Fruit fly (Drosophila melanogaster) whole organism, embryonic: ENCODE data around the gene Tis11.

Experiments used
- Ada2b ChIP-seq: fragments of 200-800 bp; sonication (Bioruptor generic); IDR thresholded peaks from 2 replicates; pipeline ENCODE4 v1.3.6; 2022; ENCODE audit warnings: missing biosample characterization, missing genetic modification characterization
- Adf1 ChIP-seq: fragments of 200-800 bp; sonication (Bioruptor generic); IDR thresholded peaks from 2 replicates; pipeline ENCODE4 v1.3.6; 2022; ENCODE audit warnings: missing biosample characterization, missing genetic modification characterization
- Asciz ChIP-seq: fragments of 200-800 bp; sonication (Bioruptor generic); optimal IDR thresholded peaks from 2 replicates; lab custom pipeline; 2017; ENCODE audit warnings: missing biosample characterization, mild to moderate bottlenecking, missing genetic modification characterization, missing genetic modification reagents
- CG10147 ChIP-seq: fragments of 200-800 bp; sonication (Bioruptor generic); optimal IDR thresholded peaks from 2 replicates; lab custom pipeline; 2019; ENCODE audit warnings: missing biosample characterization, mild to moderate bottlenecking, missing genetic modification characterization, moderate library complexity
- CG10274 ChIP-seq: fragments of 200-800 bp; sonication (Bioruptor generic); optimal IDR thresholded peaks from 3 replicates; lab custom pipeline; 2017; ENCODE audit warnings: missing biosample characterization, mild to moderate bottlenecking, missing genetic modification characterization
- CG10543 ChIP-seq: fragments of 200-800 bp; sonication (Bioruptor generic); optimal IDR thresholded peaks from 3 replicates; lab custom pipeline; 2017; ENCODE audit warnings: missing biosample characterization, mild to moderate bottlenecking, missing genetic modification characterization, moderate library complexity
- CG1233 ChIP-seq: fragments of 200-800 bp; sonication (Bioruptor generic); optimal IDR thresholded peaks from 4 replicates; lab custom pipeline; 2018; ENCODE audit warnings: missing biosample characterization, mild to moderate bottlenecking, missing genetic modification characterization
- CG12659 ChIP-seq: fragments of 200-800 bp; sonication (Bioruptor generic); optimal IDR thresholded peaks from 3 replicates; lab custom pipeline; 2017; ENCODE audit warnings: mild to moderate bottlenecking, missing biosample characterization, missing genetic modification reagents, missing genetic modification characterization
- CG13624 ChIP-seq: fragments of 200-800 bp; sonication (Bioruptor generic); optimal IDR thresholded peaks from 2 replicates; lab custom pipeline; 2016; ENCODE audit warnings: missing biosample characterization, missing genetic modification characterization
- CG14014 ChIP-seq: fragments of 200-800 bp; sonication (Bioruptor generic); IDR thresholded peaks from 2 replicates; pipeline ENCODE4 v1.3.6; 2022; ENCODE audit warnings: missing biosample characterization, missing genetic modification characterization
- CG14441 ChIP-seq: fragments of 200-800 bp; sonication (Bioruptor generic); IDR thresholded peaks from 2 replicates; pipeline ENCODE4 v1.3.6; 2022; ENCODE audit warnings: missing biosample characterization, missing genetic modification characterization
- CG16815 ChIP-seq: fragments of 200-800 bp; sonication (Bioruptor generic); optimal IDR thresholded peaks from 3 replicates; lab custom pipeline; 2017; ENCODE audit warnings: missing biosample characterization, mild to moderate bottlenecking, missing genetic modification characterization
- CG18476 ChIP-seq: fragments of 200-800 bp; sonication (Bioruptor generic); optimal IDR thresholded peaks from 2 replicates; lab custom pipeline; 2016; ENCODE audit warnings: missing biosample characterization, mild to moderate bottlenecking, missing genetic modification characterization
- CG2678 ChIP-seq: fragments of 200-800 bp; sonication (Bioruptor generic); optimal IDR thresholded peaks from 3 replicates; lab custom pipeline; 2019; ENCODE audit warnings: missing biosample characterization, mild to moderate bottlenecking, missing genetic modification characterization, moderate library complexity
- CG34422 ChIP-seq: fragments of 200-800 bp; sonication (Bioruptor generic); IDR thresholded peaks from 3 replicates; pipeline ENCODE4 v1.3.6; 2022; ENCODE audit warnings: missing biosample characterization, missing genetic modification characterization
- CG3726 ChIP-seq: fragments of 200-800 bp; sonication (Bioruptor generic); IDR thresholded peaks from 3 replicates; pipeline ENCODE4, ENCODE4 v1.3.6; 2022; ENCODE audit warnings: missing biosample characterization, missing genetic modification characterization
- CG4328 ChIP-seq: fragments of 200-800 bp; sonication (Bioruptor generic); optimal IDR thresholded peaks from 3 replicates; lab custom pipeline; 2017; ENCODE audit warnings: missing biosample characterization, missing genetic modification reagents, missing genetic modification characterization
- CG4707 ChIP-seq: fragments of 200-800 bp; sonication (Bioruptor generic); optimal IDR thresholded peaks from 2 replicates; lab custom pipeline; 2018; ENCODE audit warnings: missing biosample characterization, mild to moderate bottlenecking, missing genetic modification characterization, moderate library complexity
- CG4730 ChIP-seq: fragments of 200-800 bp; sonication (Bioruptor generic); IDR thresholded peaks from 2 replicates; pipeline ENCODE4 v1.3.6; 2022; ENCODE audit warnings: missing biosample characterization, missing genetic modification characterization
- CG5180 ChIP-seq: fragments of 200-800 bp; sonication (Bioruptor generic); optimal IDR thresholded peaks from 3 replicates; lab custom pipeline; 2017; ENCODE audit warnings: missing biosample characterization, missing genetic modification characterization, mild to moderate bottlenecking, moderate library complexity, missing genetic modification reagents
- CG8290 ChIP-seq, 3 experiments: fragments of 200-800 bp; sonication (Bioruptor generic); optimal IDR thresholded peaks; 2 replicates each; lab custom pipeline; 2016 to 2019; ENCODE audit warnings: missing biosample characterization in 3 of 3, missing genetic modification characterization in 3 of 3, mild to moderate bottlenecking in 2 of 3, moderate library complexity in 1 of 3
- CG9727 ChIP-seq: fragments of 200-800 bp; sonication (Bioruptor generic); optimal IDR thresholded peaks from 3 replicates; lab custom pipeline; 2017; ENCODE audit warnings: missing biosample characterization, mild to moderate bottlenecking, missing genetic modification characterization
- CHES-1-like ChIP-seq: fragments of 200-800 bp; sonication (Bioruptor generic); optimal IDR thresholded peaks from 2 replicates; lab custom pipeline; 2016; ENCODE audit warnings: missing biosample characterization, missing genetic modification characterization
- D ChIP-seq, 2 experiments: fragments of 200-800 bp in 1 of 2; fragments of >200 bp in 1 of 2; sonication (Bioruptor generic) in 1 of 2; optimal IDR thresholded peaks; 2 replicates in 1 of 2; 3 replicates in 1 of 2; lab custom pipeline; 2017; ENCODE audit warnings: mild to moderate bottlenecking in 1 of 2, missing biosample characterization in 1 of 2, missing genetic modification characterization in 1 of 2, missing genetic modification reagents in 1 of 2
- D19A ChIP-seq: fragments of 200-800 bp; optimal IDR thresholded peaks from 3 replicates; lab custom pipeline; 2019; ENCODE audit warnings: missing biosample characterization, mild to moderate bottlenecking, missing genetic modification characterization, moderate library complexity
- Gsc ChIP-seq: fragments of 200-800 bp; sonication (Bioruptor generic); IDR thresholded peaks from 2 replicates; pipeline ENCODE4 v1.3.6; 2022; ENCODE audit warnings: missing biosample characterization, missing genetic modification characterization
- HLH3B ChIP-seq: fragments of 200-800 bp; sonication (Bioruptor generic); IDR thresholded peaks from 2 replicates; pipeline ENCODE4 v1.3.6; 2022; ENCODE audit warnings: missing biosample characterization, missing genetic modification characterization
- Kr ChIP-seq: fragments of 200-800 bp; sonication (Bioruptor generic); optimal IDR thresholded peaks from 2 replicates; lab custom pipeline; 2017; ENCODE audit warnings: missing biosample characterization, mild to moderate bottlenecking, missing genetic modification characterization
- Med ChIP-seq: fragments of 200-800 bp; sonication (Bioruptor generic); peaks from one replicate; lab custom pipeline; 2016; ENCODE audit warnings: missing biosample characterization, missing genetic modification characterization, mild to moderate bottlenecking, inconsistent platforms, moderate library complexity
- Oaz ChIP-seq: fragments of 200-800 bp; sonication (Bioruptor generic); IDR thresholded peaks from 2 replicates; pipeline ENCODE4 v1.3.6; 2022; ENCODE audit warnings: missing biosample characterization, missing genetic modification characterization
- Side ChIP-seq: fragments of 200-800 bp; sonication (Bioruptor generic); optimal IDR thresholded peaks from 2 replicates; lab custom pipeline; 2016; ENCODE audit warnings: missing biosample characterization, missing genetic modification characterization
- Ssrp ChIP-seq: fragments of 200-800 bp; sonication (Bioruptor generic); optimal IDR thresholded peaks from 2 replicates; lab custom pipeline; 2018; ENCODE audit warnings: missing biosample characterization, mild to moderate bottlenecking, missing genetic modification characterization, moderate library complexity
- Tbp ChIP-seq: fragments of >200 bp; optimal IDR thresholded peaks from 2 replicates; lab custom pipeline; 2018; ENCODE audit warnings: missing biosample characterization, missing genetic modification characterization
- amos ChIP-seq: fragments of 200-800 bp; sonication (Bioruptor generic); IDR thresholded peaks from 2 replicates; pipeline ENCODE4 v1.3.6; 2022; ENCODE audit warnings: missing biosample characterization, missing genetic modification characterization; ENCODE audit not compliant: partially characterized antibody
- ap ChIP-seq: fragments of 200-800 bp; sonication (Bioruptor generic); IDR thresholded peaks from 2 replicates; pipeline ENCODE4 v1.3.6; 2022; ENCODE audit warnings: missing biosample characterization, missing genetic modification characterization
- bigmax ChIP-seq: fragments of 200-800 bp; sonication (Bioruptor generic); optimal IDR thresholded peaks from 2 replicates; lab custom pipeline; 2018; ENCODE audit warnings: missing biosample characterization, mild to moderate bottlenecking, missing genetic modification characterization
- dmrt11E ChIP-seq: fragments of 200-800 bp; sonication (Bioruptor generic); optimal IDR thresholded peaks from 3 replicates; lab custom pipeline; 2018; ENCODE audit warnings: missing biosample characterization, mild to moderate bottlenecking, missing genetic modification characterization, moderate library complexity
- fru ChIP-seq: fragments of >200 bp; optimal IDR thresholded peaks from 2 replicates; lab custom pipeline; 2017
- ftz-f1 ChIP-seq: fragments of 200-800 bp; sonication (Bioruptor generic); optimal IDR thresholded peaks from 2 replicates; lab custom pipeline; 2016; ENCODE audit warnings: missing biosample characterization, missing genetic modification characterization
- klu ChIP-seq: fragments of 200-800 bp; sonication (Bioruptor generic); IDR thresholded peaks from 2 replicates; pipeline ENCODE4 v1.3.6; 2022; ENCODE audit warnings: missing biosample characterization, missing genetic modification characterization
- nau ChIP-seq: fragments of 200-800 bp; sonication (Bioruptor generic); optimal IDR thresholded peaks from 3 replicates; lab custom pipeline; 2017; ENCODE audit warnings: missing biosample characterization, mild to moderate bottlenecking, missing genetic modification characterization, missing genetic modification reagents
- sc ChIP-seq, 3 experiments: fragments of >200 bp in 2 of 3; fragments of 200-800 bp in 1 of 3; sonication (Bioruptor generic) in 1 of 3; optimal IDR thresholded peaks; 2 replicates in 2 of 3; 3 replicates in 1 of 3; lab custom pipeline; 2017; ENCODE audit warnings: mild to moderate bottlenecking in 1 of 3, missing biosample characterization in 1 of 3, missing genetic modification characterization in 1 of 3, missing genetic modification reagents in 1 of 3
- sd ChIP-seq: fragments of 200-800 bp; sonication (Bioruptor generic); optimal IDR thresholded peaks from 3 replicates; lab custom pipeline; 2018; ENCODE audit warnings: missing biosample characterization, mild to moderate bottlenecking, missing genetic modification characterization, moderate library complexity
- toy ChIP-seq: fragments of 200-800 bp; sonication (Bioruptor generic); IDR thresholded peaks from 2 replicates; pipeline ENCODE4 v1.3.6; 2022; ENCODE audit warnings: missing biosample characterization, missing genetic modification characterization
- trem ChIP-seq: fragments of 200-800 bp; optimal IDR thresholded peaks from 3 replicates; lab custom pipeline; 2019; ENCODE audit warnings: missing biosample characterization, mild to moderate bottlenecking, missing genetic modification characterization, moderate library complexity
- yki ChIP-seq: fragments of >200 bp; optimal IDR thresholded peaks from 3 replicates; lab custom pipeline; 2018
- z ChIP-seq: fragments of 200-800 bp; sonication (Bioruptor generic); IDR thresholded peaks from 3 replicates; pipeline ENCODE4 v1.3.6; 2022; ENCODE audit warnings: missing biosample characterization, missing genetic modification characterization
- zf30C ChIP-seq: fragments of 200-800 bp; sonication (Bioruptor generic); optimal IDR thresholded peaks from 3 replicates; lab custom pipeline; 2018; ENCODE audit warnings: missing biosample characterization, mild to moderate bottlenecking, missing genetic modification characterization

Gene Tis11

dm6 chrX:12724287-12725186 lies 65.3 kb downstream of the Tis11 start (continued):
- TF ChIP-seq CG10147 (GFP tag; lab: Kevin White, UChicago) (peak; percentile 25), CG18476 (GFP tag; lab: Kevin White, UChicago) (peak; percentile 30), Tbp (GFP tag; lab: Kevin White, UChicago) (no peak), Ada2b (GFP tag; lab: Robert Waterston, UW) (no peak), Med (GFP tag; lab: Kevin White, UChicago) (no peak), CG12659 (GFP tag; lab: Kevin White, UChicago) (peak; percentile 25), CG3726 (GFP tag; lab: Robert Waterston, UW) (no peak), CG14014 (GFP tag; lab: Robert Waterston, UW) (no peak), sd (tag; lab: Kevin White, UChicago) (peak; percentile 48), CG34422 (GFP tag; lab: Robert Waterston, UW) (no peak), HLH3B (0 out of 2 replicates have a peak, but pooled peaks have one; percentile 15), CG10274 (GFP tag; lab: Kevin White, UChicago) (no peak), CHES-1-like (GFP tag; lab: Kevin White, UChicago) (no peak), CG1233 (GFP tag; lab: Kevin White, UChicago) (no peak), amos (GFP tag; lab: Robert Waterston, UW) (no peak), Gsc (GFP tag; lab: Robert Waterston, UW) (no peak), Ssrp (tag; lab: Kevin White, UChicago) (peak; percentile 21), CG8290 (GFP tag; optimal IDR thresholded peaks at IDR 0.05; lab: Kevin White, UChicago) (no peak), CG8290 (tag; optimal IDR thresholded peaks at IDR 0.05; lab: Kevin White, UChicago) (peak in 1 of 2 experiments; percentile 4), Kr (no peak), CG9727 (GFP tag; lab: Kevin White, UChicago) (peak; percentile 50), D (optimal IDR thresholded peaks at IDR 0.05; lab: Kevin White, UChicago) (no peak), D (GFP tag; optimal IDR thresholded peaks at IDR 0.05; lab: Kevin White, UChicago) (peak; percentile 19), yki (lab: Kevin White, UChicago) (no peak), CG2678 (peak; percentile 41), zf30C (GFP tag; lab: Kevin White, UChicago) (no peak), Adf1 (GFP tag; lab: Robert Waterston, UW) (peak; percentile 34), CG4707 (GFP tag; lab: Kevin White, UChicago) (no peak), Asciz (peak; percentile 35), CG13624 (GFP tag; lab: Kevin White, UChicago) (no peak), sc (optimal IDR thresholded peaks at IDR 0.05; lab: Kevin White, UChicago) (no peak), sc (GFP tag; optimal IDR thresholded peaks at IDR 0.05; lab: Kevin White, UChicago) (no peak), CG14441 (GFP tag; lab: Robert Waterston, UW) (no peak), z (no peak), CG4328 (GFP tag; lab: Kevin White, UChicago) (no peak), CG10543 (GFP tag; lab: Kevin White, UChicago) (no peak), ap (no peak), fru (lab: Kevin White, UChicago) (no peak), CG16815 (GFP tag; lab: Kevin White, UChicago) (no peak), CG5180 (GFP tag; lab: Kevin White, UChicago) (no peak), toy (GFP tag; lab: Robert Waterston, UW) (no peak), bigmax (GFP tag; lab: Kevin White, UChicago) (no peak), dmrt11E (tag; lab: Kevin White, UChicago) (peak; percentile 28), CG4730 (GFP tag; lab: Robert Waterston, UW) (no peak), D19A (tag; lab: Kevin White, UChicago) (peak; percentile 27), Side (GFP tag; lab: Kevin White, UChicago) (no peak), nau (GFP tag; lab: Kevin White, UChicago) (no peak), Oaz (GFP tag; lab: Robert Waterston, UW) (no peak), trem (tag; lab: Kevin White, UChicago) (no peak), klu (GFP tag; lab: Robert Waterston, UW) (no peak), ftz-f1 (GFP tag; lab: Kevin White, UChicago) (peak; percentile 12)
